Worm (Caenorhabditis elegans): ENCODE results near the gene tmem-231.
"Not testable (repeated sequence)": the region's sequence is repeated elsewhere in the genome, so short reads cannot be mapped to it uniquely, and the experiment has no call there.

ce11 chrIV:8389139-8389538 lies 37.4 kb upstream of the tmem-231 start, which contains the start of gene D2096.10:
- TF ChIP-seq ama-1 (optimal IDR thresholded peaks at IDR 0.05); ama-1 (GFP tag; optimal IDR thresholded peaks at IDR 0.05); pha-4 (tag; optimal IDR thresholded peaks at IDR 0.05): not testable (repeated sequence)

Data from whole organism, young adult.